Fruit fly (Drosophila melanogaster) whole organism, embryonic: ENCODE data around the gene Rfx.

Experiments used
- Asciz ChIP-seq: fragments of 200-800 bp; sonication (Bioruptor generic); optimal IDR thresholded peaks from 2 replicates; lab custom pipeline; 2017; ENCODE audit warnings: missing biosample characterization, mild to moderate bottlenecking, missing genetic modification characterization, missing genetic modification reagents
- B-H1 ChIP-seq: fragments of 200-800 bp; sonication (Bioruptor generic); IDR thresholded peaks from 3 replicates; pipeline ENCODE4 v1.3.6; 2022; ENCODE audit warnings: missing biosample characterization, missing genetic modification characterization
- Blimp-1 ChIP-seq: fragments of 200-800 bp; sonication (Bioruptor generic); optimal IDR thresholded peaks from 3 replicates; lab custom pipeline; 2018; ENCODE audit warnings: missing biosample characterization, missing genetic modification characterization, mild to moderate bottlenecking, moderate library complexity, missing genetic modification reagents
- CG10543 ChIP-seq: fragments of 200-800 bp; sonication (Bioruptor generic); optimal IDR thresholded peaks from 3 replicates; lab custom pipeline; 2017; ENCODE audit warnings: missing biosample characterization, mild to moderate bottlenecking, missing genetic modification characterization, moderate library complexity
- CG10959 ChIP-seq: fragments of 200-800 bp; sonication (Bioruptor generic); IDR thresholded peaks from 2 replicates; pipeline ENCODE4 v1.3.6; 2022; ENCODE audit warnings: missing biosample characterization, missing genetic modification characterization
- CG12104 ChIP-seq: fragments of 200-800 bp; sonication (Bioruptor generic); optimal IDR thresholded peaks from 3 replicates; lab custom pipeline; 2016; ENCODE audit warnings: missing biosample characterization, missing genetic modification characterization
- CG12219 ChIP-seq: fragments of 200-800 bp; sonication (Bioruptor generic); optimal IDR thresholded peaks from 3 replicates; lab custom pipeline; 2018; ENCODE audit warnings: missing biosample characterization, mild to moderate bottlenecking, missing genetic modification characterization
- CG1529 ChIP-seq: fragments of 200-800 bp; sonication (Bioruptor generic); optimal IDR thresholded peaks from 3 replicates; lab custom pipeline; 2018; ENCODE audit warnings: missing biosample characterization, missing genetic modification characterization
- CG15696 ChIP-seq: fragments of 200-800 bp; sonication (Bioruptor generic); optimal IDR thresholded peaks from 2 replicates; lab custom pipeline; 2019; ENCODE audit warnings: missing biosample characterization, mild to moderate bottlenecking, missing genetic modification characterization, moderate library complexity
- CG1602 ChIP-seq: fragments of 200-800 bp; sonication (Bioruptor generic); optimal IDR thresholded peaks from 3 replicates; lab custom pipeline; 2016; ENCODE audit warnings: missing biosample characterization, missing genetic modification characterization
- CG17361 ChIP-seq: fragments of 200-800 bp; sonication (Bioruptor generic); IDR thresholded peaks from 3 replicates; pipeline ENCODE4 v1.3.6; 2022; ENCODE audit warnings: missing biosample characterization, missing genetic modification characterization
- CG18262 ChIP-seq: fragments of 200-800 bp; optimal IDR thresholded peaks from 3 replicates; lab custom pipeline; 2019; ENCODE audit warnings: missing biosample characterization, mild to moderate bottlenecking, missing genetic modification characterization, moderate library complexity
- CG2116 ChIP-seq: fragments of 200-800 bp; sonication (Bioruptor generic); optimal IDR thresholded peaks from 3 replicates; lab custom pipeline; 2018; ENCODE audit warnings: missing biosample characterization, mild to moderate bottlenecking, missing genetic modification characterization
- CG3065 ChIP-seq: fragments of 200-800 bp; sonication (Bioruptor generic); optimal IDR thresholded peaks from 2 replicates; lab custom pipeline; 2016; ENCODE audit warnings: missing biosample characterization, missing genetic modification characterization
- CG32532 ChIP-seq: fragments of 200-800 bp; sonication (Bioruptor generic); IDR thresholded peaks from 2 replicates; pipeline ENCODE4 v1.3.6; 2022; ENCODE audit warnings: missing biosample characterization, missing genetic modification characterization
- CG33213 ChIP-seq: fragments of 200-800 bp; sonication (Bioruptor generic); optimal IDR thresholded peaks from 3 replicates; lab custom pipeline; 2016; ENCODE audit warnings: missing biosample characterization, missing genetic modification characterization
- CG3407 ChIP-seq: fragments of 200-800 bp; sonication (Bioruptor generic); optimal IDR thresholded peaks from 2 replicates; lab custom pipeline; 2018; ENCODE audit warnings: missing biosample characterization, mild to moderate bottlenecking, missing genetic modification characterization
- CG4282 ChIP-seq: fragments of 200-800 bp; sonication (Bioruptor generic); optimal IDR thresholded peaks from 2 replicates; lab custom pipeline; 2016; ENCODE audit warnings: missing biosample characterization, missing genetic modification characterization
- CG4617 ChIP-seq: fragments of 200-800 bp; sonication (Bioruptor generic); optimal IDR thresholded peaks from 3 replicates; lab custom pipeline; 2016; ENCODE audit warnings: missing biosample characterization, missing genetic modification characterization, borderline replicate concordance
- CG6791 ChIP-seq: fragments of 200-800 bp; sonication (Bioruptor generic); IDR thresholded peaks from 3 replicates; pipeline ENCODE4 v1.3.6; 2022; ENCODE audit warnings: missing biosample characterization, missing genetic modification characterization; ENCODE audit not compliant: partially characterized antibody
- CTCF ChIP-seq: fragments of 200-800 bp; sonication (Bioruptor generic); optimal IDR thresholded peaks from 2 replicates; lab custom pipeline; 2017; ENCODE audit warnings: missing biosample characterization, mild to moderate bottlenecking, missing genetic modification characterization, moderate library complexity
- D19B ChIP-seq: fragments of 200-800 bp; sonication (Bioruptor generic); optimal IDR thresholded peaks from 2 replicates; lab custom pipeline; 2017; ENCODE audit warnings: missing biosample characterization, mild to moderate bottlenecking, missing genetic modification characterization
- H15 ChIP-seq: fragments of 200-800 bp; sonication (Bioruptor generic); IDR thresholded peaks from 3 replicates; pipeline ENCODE4 v1.3.6; 2022; ENCODE audit warnings: missing biosample characterization, missing genetic modification characterization
- HLH4C ChIP-seq: fragments of 200-800 bp; sonication (Bioruptor generic); IDR thresholded peaks from 3 replicates; pipeline ENCODE4 v1.3.6; 2022; ENCODE audit warnings: missing biosample characterization, missing genetic modification characterization; ENCODE audit not compliant: partially characterized antibody
- Hey ChIP-seq: fragments of 200-800 bp; sonication (Bioruptor generic); optimal IDR thresholded peaks from 3 replicates; lab custom pipeline; 2018; ENCODE audit warnings: missing biosample characterization, mild to moderate bottlenecking, missing genetic modification characterization
- Max ChIP-seq: fragments of 200-800 bp; sonication (Bioruptor generic); optimal IDR thresholded peaks from 2 replicates; lab custom pipeline; 2016; ENCODE audit warnings: missing biosample characterization, mild to moderate bottlenecking, missing genetic modification characterization
- Nf-YB ChIP-seq: fragments of 200-800 bp; sonication (Bioruptor generic); optimal IDR thresholded peaks from 3 replicates; lab custom pipeline; 2019; ENCODE audit warnings: missing biosample characterization, mild to moderate bottlenecking, missing genetic modification characterization, moderate library complexity
- Oaz ChIP-seq: fragments of 200-800 bp; sonication (Bioruptor generic); IDR thresholded peaks from 2 replicates; pipeline ENCODE4 v1.3.6; 2022; ENCODE audit warnings: missing biosample characterization, missing genetic modification characterization
- Optix ChIP-seq: fragments of 200-800 bp; sonication (Bioruptor generic); IDR thresholded peaks from 3 replicates; pipeline ENCODE4 v1.3.6; 2022; ENCODE audit warnings: missing biosample characterization, missing genetic modification characterization
- chif ChIP-seq, 2 experiments: fragments of 200-800 bp; sonication (Bioruptor generic); optimal IDR thresholded peaks; 3 replicates each; lab custom pipeline; 2016; ENCODE audit warnings: missing biosample characterization in 2 of 2, missing genetic modification characterization in 2 of 2
- chinmo ChIP-seq: fragments of 200-800 bp; sonication (Bioruptor generic); IDR thresholded peaks from 4 replicates; pipeline ENCODE4 v1.3.6; 2022; ENCODE audit warnings: missing biosample characterization, missing genetic modification characterization; ENCODE audit not compliant: partially characterized antibody
- dati ChIP-seq: fragments of 200-800 bp; sonication (Bioruptor generic); IDR thresholded peaks from 2 replicates; pipeline ENCODE4 v1.3.6; 2022; ENCODE audit warnings: missing biosample characterization, missing genetic modification characterization
- dysf ChIP-seq: fragments of 200-800 bp; sonication (Bioruptor generic); IDR thresholded peaks from 3 replicates; pipeline ENCODE4 v1.3.6; 2022; ENCODE audit warnings: missing biosample characterization, missing genetic modification characterization
- exex ChIP-seq: fragments of 200-800 bp; sonication (Bioruptor generic); optimal IDR thresholded peaks from 4 replicates; lab custom pipeline; 2018; ENCODE audit warnings: missing biosample characterization, mild to moderate bottlenecking, missing genetic modification characterization, moderate library complexity
- fd96Cb ChIP-seq: fragments of 200-800 bp; sonication (Bioruptor generic); optimal IDR thresholded peaks from 2 replicates; lab custom pipeline; 2018; ENCODE audit warnings: missing biosample characterization, mild to moderate bottlenecking, missing genetic modification characterization, moderate library complexity
- ftz-f1 ChIP-seq: fragments of 200-800 bp; sonication (Bioruptor generic); optimal IDR thresholded peaks from 2 replicates; lab custom pipeline; 2016; ENCODE audit warnings: missing biosample characterization, missing genetic modification characterization
- gcm2 ChIP-seq: fragments of 200-800 bp; sonication (Bioruptor generic); optimal IDR thresholded peaks from 2 replicates; lab custom pipeline; 2016; ENCODE audit warnings: missing biosample characterization, missing genetic modification characterization
- gro ChIP-seq: fragments of 200-800 bp; sonication (Bioruptor generic); optimal IDR thresholded peaks from 2 replicates; lab custom pipeline; 2016; ENCODE audit warnings: missing biosample characterization, missing genetic modification characterization
- gsb ChIP-seq: fragments of 200-800 bp; sonication (Bioruptor generic); IDR thresholded peaks from 2 replicates; pipeline ENCODE4 v1.3.6; 2022; ENCODE audit warnings: missing biosample characterization, missing genetic modification characterization
- h ChIP-seq: fragments of >200 bp; optimal IDR thresholded peaks from 2 replicates; lab custom pipeline; 2017
- jigr1 ChIP-seq: fragments of 200-800 bp; sonication (Bioruptor generic); IDR thresholded peaks from 3 replicates; pipeline ENCODE4 v1.3.6; 2022; ENCODE audit warnings: missing biosample characterization, missing genetic modification characterization
- ken ChIP-seq: fragments of 200-800 bp; sonication (Bioruptor generic); IDR thresholded peaks from 3 replicates; pipeline ENCODE4 v1.3.6; 2022; ENCODE audit warnings: missing biosample characterization, missing genetic modification characterization
- lmd ChIP-seq: fragments of 200-800 bp; sonication (Bioruptor generic); IDR thresholded peaks from 2 replicates; pipeline ENCODE4 v1.3.6; 2022; ENCODE audit warnings: missing biosample characterization, missing genetic modification characterization
- mirr ChIP-seq: fragments of 200-800 bp; sonication (Bioruptor generic); optimal IDR thresholded peaks from 3 replicates; lab custom pipeline; 2018; ENCODE audit warnings: missing biosample characterization, mild to moderate bottlenecking, missing genetic modification characterization
- pita ChIP-seq: fragments of 200-800 bp; sonication (Bioruptor generic); optimal IDR thresholded peaks from 2 replicates; lab custom pipeline; 2017; ENCODE audit warnings: missing biosample characterization, mild to moderate bottlenecking, missing genetic modification characterization
- tap ChIP-seq: fragments of 200-800 bp; optimal IDR thresholded peaks from 3 replicates; lab custom pipeline; 2019; ENCODE audit warnings: missing biosample characterization, mild to moderate bottlenecking, missing genetic modification characterization, moderate library complexity
- tx ChIP-seq: fragments of 200-800 bp; sonication (Bioruptor generic); optimal IDR thresholded peaks from 2 replicates; lab custom pipeline; 2016; ENCODE audit warnings: missing biosample characterization, missing genetic modification characterization
- z ChIP-seq: fragments of 200-800 bp; sonication (Bioruptor generic); IDR thresholded peaks from 3 replicates; pipeline ENCODE4 v1.3.6; 2022; ENCODE audit warnings: missing biosample characterization, missing genetic modification characterization

Rfx gene

dm6 chr3R:10394368-10394770 is 16.5 kb upstream of the Rfx start (continued):
- TF ChIP-seq dati (no peak), HLH4C (GFP tag; lab: Robert Waterston, UW) (no peak), dysf (GFP tag; lab: Robert Waterston, UW) (0 out of 3 replicates have a peak, but pooled peaks have one; percentile 39), ftz-f1 (GFP tag; lab: Kevin White, UChicago) (peak; percentile 30), exex (peak; percentile 100), CG10543 (GFP tag; lab: Kevin White, UChicago) (peak; percentile 41), chif (GFP tag; optimal IDR thresholded peaks at IDR 0.05; lab: Kevin White, UChicago) (no peak), z (0 out of 3 replicates have a peak, but pooled peaks have one; percentile 20), Nf-YB (GFP tag; lab: Kevin White, UChicago) (no peak)

dm6 chr3R:10393654-10394367 is 15.9 kb upstream of the Rfx start:
- TF ChIP-seq CG32532 (peak; percentile 75; the same call in 1 of the 2 replicates), CG12104 (GFP tag; lab: Kevin White, UChicago) (peak; percentile 55), chif (GFP tag; optimal IDR thresholded peaks at IDR 0.05; lab: Kevin White, UChicago) (peak; percentile 68 to 80), Oaz (GFP tag; lab: Robert Waterston, UW) (peak; percentile 82), Max (GFP tag; lab: Kevin White, UChicago) (peak; percentile 43), chinmo (GFP tag; lab: Robert Waterston, UW) (peak; percentile 71; the same call in 1 of the 4 replicates), Blimp-1 (peak; percentile 76), Optix (GFP tag; lab: Robert Waterston, UW) (no peak), CG18262 (peak; percentile 74), jigr1 (GFP tag; lab: Robert Waterston, UW) (no peak), dysf (GFP tag; lab: Robert Waterston, UW) (peak; percentile 93), CG6791 (GFP tag; lab: Robert Waterston, UW) (no peak), B-H1 (GFP tag; lab: Robert Waterston, UW) (peak; percentile 84), gsb (GFP tag; lab: Robert Waterston, UW) (peak; percentile 77), pita (GFP tag; lab: Kevin White, UChicago) (no peak), tx (GFP tag; lab: Kevin White, UChicago) (peak; percentile 65), CTCF (no peak), Asciz (GFP tag; lab: Kevin White, UChicago) (peak; percentile 46), CG12219 (GFP tag; lab: Kevin White, UChicago) (peak; percentile 89), ken (peak; percentile 66; the same call in 2 of the 3 replicates), Hey (tag; lab: Kevin White, UChicago) (peak; percentile 14), CG3407 (peak; percentile 65), HLH4C (GFP tag; lab: Robert Waterston, UW) (no peak), CG4282 (GFP tag; lab: Kevin White, UChicago) (no peak), CG15696 (peak; percentile 26), CG2116 (GFP tag; lab: Kevin White, UChicago) (peak; percentile 49), CG33213 (GFP tag; lab: Kevin White, UChicago) (peak; percentile 43), CG17361 (GFP tag; lab: Robert Waterston, UW) (peak; percentile 86), CG1529 (GFP tag; lab: Kevin White, UChicago) (peak; percentile 59), H15 (GFP tag; lab: Robert Waterston, UW) (peak; percentile 72; the same call in 2 of the 3 replicates), CG4617 (GFP tag; lab: Kevin White, UChicago) (peak; percentile 28), CG3065 (GFP tag; lab: Kevin White, UChicago) (no peak), tap (tag; lab: Kevin White, UChicago) (peak; percentile 81), mirr (GFP tag; lab: Kevin White, UChicago) (no peak), gcm2 (GFP tag; lab: Kevin White, UChicago) (peak; percentile 43), lmd (peak; percentile 88; the same call in 1 of the 2 replicates), CG10959 (GFP tag; lab: Robert Waterston, UW) (peak; percentile 45; the same call in 1 of the 2 replicates), fd96Cb (tag; lab: Kevin White, UChicago) (peak; percentile 78), h (no peak), D19B (GFP tag; lab: Kevin White, UChicago) (peak; percentile 30), gro (GFP tag; lab: Kevin White, UChicago) (peak; percentile 35), CG1602 (peak; percentile 62)
